Worm (Caenorhabditis elegans): ENCODE measurements around the gene F54C8.1.

DNA sequence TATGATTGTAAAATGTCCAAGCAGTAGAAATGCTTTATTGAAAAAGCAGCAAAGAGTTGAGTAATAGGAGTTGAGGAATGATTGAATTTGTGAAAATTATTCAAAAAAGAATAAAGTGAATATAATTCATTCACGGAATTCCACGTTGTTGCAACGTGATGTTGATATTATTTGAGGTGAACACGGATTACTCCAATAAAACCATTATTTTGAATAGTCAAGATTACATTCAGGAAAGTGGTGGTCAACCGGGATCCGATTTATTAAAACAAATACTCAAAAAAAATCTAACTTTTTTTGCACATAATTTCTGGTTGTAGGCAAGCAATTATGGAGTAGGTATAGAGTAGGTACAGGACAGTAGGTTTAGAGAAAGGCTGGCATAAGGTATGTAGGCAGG lies 45.9 kb downstream of the F54C8.1 start, which contains the start of gene bre-3:
- TF ChIP-seq hmbx-1 (tag; optimal IDR thresholded peaks at IDR 0.05): no peak
- TF ChIP-seq pes-1 (GFP tag; IDR thresholded peaks at IDR 0.05): no peak
- no peak for TF ChIP-seq ets-7 (tag; optimal IDR thresholded peaks at IDR 0.05)

All from whole organism, early embryonic.